Fruit fly (Drosophila melanogaster) whole organism, embryonic: Measurements from ENCODE around the gene CG5641.

Experiments used
- CG18764 ChIP-seq: fragments of 200-800 bp; sonication (Bioruptor generic); optimal IDR thresholded peaks from 3 replicates; lab custom pipeline; 2016; ENCODE audit warnings: missing biosample characterization, missing genetic modification characterization
- pb ChIP-seq: fragments of 200-800 bp; sonication (Bioruptor generic); optimal IDR thresholded peaks from 3 replicates; lab custom pipeline; 2016; ENCODE audit warnings: missing biosample characterization, missing genetic modification characterization
- sqz ChIP-seq: fragments of 200-800 bp; sonication (Bioruptor generic); optimal IDR thresholded peaks from 3 replicates; lab custom pipeline; 2018; ENCODE audit warnings: missing biosample characterization, mild to moderate bottlenecking, missing genetic modification characterization
- usp ChIP-seq: fragments of >200 bp; optimal IDR thresholded peaks from 2 replicates; lab custom pipeline; 2017; ENCODE audit warnings: missing biosample characterization, missing genetic modification characterization

- no peak for TF ChIP-seq CG18764 (GFP tag; lab: Kevin White, UChicago)
- no peak for TF ChIP-seq pb
- no peak for TF ChIP-seq usp
- TF ChIP-seq sqz, result no peak
Measured at dm6 chr3R:12395880-12396279, 33.2 kb downstream of the CG5641 start, which contains the start of the genes CG10096 and CG10097.
